Worm (Caenorhabditis elegans): ENCODE results near the gene nduf-2.2.

The nduf-2.2 gene

ce11 chrIII:6489493-6489892, 24.5 kb downstream of the nduf-2.2 start, which contains the start of gene rpt-3:
Gene rpt-3 (plus strand): TSS chrIII:6489793.
- TF ChIP-seq F10E7.11 (tag; optimal IDR thresholded peaks at IDR 0.05) (no peak), madf-6 (GFP tag; IDR thresholded peaks at IDR 0.05) (peak; percentile 33), tlf-1 (GFP tag; optimal IDR thresholded peaks at IDR 0.05) (no peak), lsl-1 (GFP tag; optimal IDR thresholded peaks at IDR 0.05) (no peak)

- TF ChIP-seq unc-62 (GFP tag; optimal IDR thresholded peaks at IDR 0.05) (no peak), nhr-90 (tag; optimal IDR thresholded peaks at IDR 0.05) (no peak), repo-1 (tag; optimal IDR thresholded peaks at IDR 0.05) (no peak), ztf-26 (tag; optimal IDR thresholded peaks at IDR 0.05) (no peak), ZK185.1 (tag; optimal IDR thresholded peaks at IDR 0.05; ENCODE audit: poor library complexity, severe bottlenecking) (no peak), dox-1 (GFP tag; IDR thresholded peaks at IDR 0.05) (no peak), pbrm-1 (GFP tag; IDR thresholded peaks at IDR 0.05) (no peak), efl-1 (GFP tag; optimal IDR thresholded peaks at IDR 0.05) (no peak), hrde-1 (tag; optimal IDR thresholded peaks at IDR 0.05; ENCODE audit: borderline replicate concordance) (no peak), sdz-38 (tag; optimal IDR thresholded peaks at IDR 0.05) (no peak), ekl-4 (GFP tag; IDR thresholded peaks at IDR 0.05) (no peak), ceh-58 (GFP tag; IDR thresholded peaks at IDR 0.05) (no peak), lin-40 (tag; optimal IDR thresholded peaks at IDR 0.05) (no peak), lin-26 (GFP tag; IDR thresholded peaks at IDR 0.05) (no peak), lag-1 (GFP tag; IDR thresholded peaks at IDR 0.05) (no peak), hmg-1.2 (GFP tag; IDR thresholded peaks at IDR 0.05) (no peak), zfh-2 (GFP tag; conservative IDR thresholded peaks at IDR 0.05) (no peak), ztf-25 (GFP tag; IDR thresholded peaks at IDR 0.05) (no peak), rec-8 (tag; optimal IDR thresholded peaks at IDR 0.05) (no peak)
Observed at ce11 chrIII:6490989-6491388, 26.0 kb downstream of the nduf-2.2 start.

- TF ChIP-seq madf-6 (GFP tag; IDR thresholded peaks at IDR 0.05) (no peak), attf-6 (GFP tag; IDR thresholded peaks at IDR 0.05) (no peak), snpc-4 (GFP tag; optimal IDR thresholded peaks at IDR 0.05) (no peak), snpc-4 (tag; optimal IDR thresholded peaks at IDR 0.05) (no peak), xnd-1 (tag; optimal IDR thresholded peaks at IDR 0.05) (no peak), bed-1 (GFP tag; IDR thresholded peaks at IDR 0.05) (no peak), nhr-80 (tag; optimal IDR thresholded peaks at IDR 0.05) (no peak), nfyb-1 (GFP tag; IDR thresholded peaks at IDR 0.05) (no peak), fkh-3 (tag; optimal IDR thresholded peaks at IDR 0.05) (no peak), atf-7 (tag; optimal IDR thresholded peaks at IDR 0.05) (no peak), aptf-3 (GFP tag; IDR thresholded peaks at IDR 0.05) (no peak), madf-10 (tag; optimal IDR thresholded peaks at IDR 0.05) (no peak), snpc-1.1 (tag; optimal IDR thresholded peaks at IDR 0.05; ENCODE audit: insufficient read depth) (no peak)
Observed at ce11 chrIII:6492807-6493206, 27.8 kb downstream of the nduf-2.2 start, which contains the start of gene srb-11. Gene srb-11 (minus strand): TSS chrIII:6492907.

- no peak for TF ChIP-seq ceh-27 (GFP tag; optimal IDR thresholded peaks at IDR 0.05)
- TF ChIP-seq ztf-25 (GFP tag; IDR thresholded peaks at IDR 0.05) = no peak
- TF ChIP-seq nhr-80 (tag; optimal IDR thresholded peaks at IDR 0.05) = peak; percentile 54
- no peak for TF ChIP-seq tbp1 (GFP tag; optimal IDR thresholded peaks at IDR 0.05)
Observed at ce11 chrIII:6495191-6495723, 30.2 kb downstream of the nduf-2.2 start, which contains the start of gene F23F12.13. Gene F23F12.13 (plus strand): TSS chrIII:6495673.

Measured in whole organism, young adult.